Worm (Caenorhabditis elegans) whole organism, L1 larva: ENCODE measurements around the gene pno-1.

ENCODE experiments used
- C04F5.9 ChIP-seq: sonication (generic microtip); optimal IDR thresholded peaks from 2 replicates; lab custom pipeline; 2016; ENCODE audit warnings: missing genetic modification characterization, missing compliant biosample characterization
- C16A3.4 ChIP-seq: fragments of 150-350 bp; optimal IDR thresholded peaks from 2 replicates; lab custom pipeline; 2014; ENCODE audit warnings: missing biosample characterization, missing genetic modification characterization
- C34B4.2 ChIP-seq: sonication (generic microtip); optimal IDR thresholded peaks from 2 replicates; lab custom pipeline; 2017; ENCODE audit warnings: mild to moderate bottlenecking, missing genetic modification characterization, missing compliant biosample characterization
- Y116A8C.19 ChIP-seq: sonication (generic microtip); optimal IDR thresholded peaks from 2 replicates; lab custom pipeline; 2016; ENCODE audit warnings: missing compliant biosample characterization, missing genetic modification characterization, borderline replicate concordance
- aha-1 ChIP-seq: fragments of 150-350 bp; optimal IDR thresholded peaks from 2 replicates; lab custom pipeline; 2014; ENCODE audit warnings: missing biosample characterization, missing genetic modification characterization
- aly-2 ChIP-seq: fragments of 150-350 bp; optimal IDR thresholded peaks from 2 replicates; lab custom pipeline; 2014; ENCODE audit warnings: missing biosample characterization, missing genetic modification characterization
- ama-1 ChIP-seq: fragments of 150-350 bp; optimal IDR thresholded peaks from 2 replicates; lab custom pipeline; 2014
- blmp-1 ChIP-seq: fragments of 150-350 bp; optimal IDR thresholded peaks from 2 replicates; lab custom pipeline; 2014; ENCODE audit warnings: missing biosample characterization, missing genetic modification characterization
- ceh-88 ChIP-seq: fragments of 200-800 bp; sonication (Bioruptor generic); IDR thresholded peaks from 2 replicates; pipeline ENCODE4 v1.3.6; 2022; ENCODE audit warnings: missing genetic modification characterization, missing compliant biosample characterization
- ceh-90 ChIP-seq: sonication (generic microtip); optimal IDR thresholded peaks from 2 replicates; lab custom pipeline; 2016; ENCODE audit warnings: missing genetic modification characterization, missing compliant biosample characterization
- dpl-1 ChIP-seq, 3 experiments: fragments of 150-350 bp in 2 of 3; sonication (generic microtip) in 1 of 3; optimal IDR thresholded peaks; 2 replicates each; lab custom pipeline; 2014 to 2017; ENCODE audit warnings: missing biosample characterization in 3 of 3, missing genetic modification characterization in 3 of 3, missing genetic modification reagents in 3 of 3
- dsc-1 ChIP-seq: sonication (generic microtip); optimal IDR thresholded peaks from 2 replicates; lab custom pipeline; 2016; ENCODE audit warnings: mild to moderate bottlenecking, missing genetic modification characterization, missing compliant biosample characterization
- efl-1 ChIP-seq, 4 experiments: fragments of 150-350 bp; optimal IDR thresholded peaks in 3 of 4; peaks in 1 of 4; 1 replicate in 1 of 4; 2 replicates in 3 of 4; lab custom pipeline; 2014; ENCODE audit warnings: missing biosample characterization in 2 of 4, missing genetic modification characterization in 2 of 4, missing genetic modification reagents in 2 of 4
- efl-3 ChIP-seq: fragments of 200-800 bp; sonication (Bioruptor generic); optimal IDR thresholded peaks from 2 replicates; lab custom pipeline; 2018; ENCODE audit warnings: mild to moderate bottlenecking, missing genetic modification characterization, missing compliant biosample characterization
- egl-13 ChIP-seq: sonication (generic microtip); optimal IDR thresholded peaks from 2 replicates; lab custom pipeline; 2016; ENCODE audit warnings: missing genotype, missing genetic modification reagents, missing genetic modification characterization, missing compliant biosample characterization
- egl-27 ChIP-seq, 2 experiments: fragments of 150-350 bp in 1 of 2; sonication (generic microtip); optimal IDR thresholded peaks; 3 replicates each; lab custom pipeline; 2017 to 2018; ENCODE audit warnings: missing biosample characterization in 2 of 2, missing genetic modification characterization in 2 of 2, missing genetic modification reagents in 2 of 2
- elt-2 ChIP-seq: sonication (generic microtip); optimal IDR thresholded peaks from 2 replicates; lab custom pipeline; 2016; ENCODE audit warnings: missing genetic modification characterization, mild to moderate bottlenecking, inconsistent platforms, missing compliant biosample characterization, missing genetic modification reagents
- elt-3 ChIP-seq, 6 experiments: fragments of 150-350 bp in 1 of 6; sonication (generic microtip); optimal IDR thresholded peaks; 2 replicates each; lab custom pipeline; 2017 to 2018; ENCODE audit warnings: missing biosample characterization in 6 of 6, missing genetic modification characterization in 6 of 6, inconsistent platforms in 1 of 6
- fos-1 ChIP-seq: fragments of 150-350 bp; optimal IDR thresholded peaks from 2 replicates; lab custom pipeline; 2014; ENCODE audit warnings: missing biosample characterization, missing genetic modification characterization
- grh-1 ChIP-seq: fragments of 200-800 bp; sonication (Bioruptor generic); IDR thresholded peaks from 2 replicates; pipeline ENCODE4 v1.3.6; 2022; ENCODE audit warnings: missing genetic modification reagents, missing genetic modification characterization, missing compliant biosample characterization
- hlh-17 ChIP-seq: fragments of 200-800 bp; sonication (Bioruptor generic); optimal IDR thresholded peaks from 2 replicates; lab custom pipeline; 2018; ENCODE audit warnings: missing genetic modification characterization, mild to moderate bottlenecking, missing compliant biosample characterization, moderate library complexity, borderline replicate concordance
- hlh-4 ChIP-seq: sonication (generic microtip); optimal IDR thresholded peaks from 2 replicates; lab custom pipeline; 2016; ENCODE audit warnings: mild to moderate bottlenecking, missing genetic modification characterization, missing compliant biosample characterization
- isw-1 ChIP-seq: fragments of 200-800 bp; sonication (Bioruptor generic); IDR thresholded peaks from 2 replicates; pipeline ENCODE4 v1.3.6; 2022; ENCODE audit warnings: missing genetic modification characterization, missing compliant biosample characterization
- jun-1 ChIP-seq: fragments of 150-350 bp; optimal IDR thresholded peaks from 2 replicates; lab custom pipeline; 2014; ENCODE audit warnings: missing biosample characterization, missing genetic modification reagents, missing genetic modification characterization
- lin-14 ChIP-seq: fragments of 200-800 bp; sonication (Bioruptor generic); optimal IDR thresholded peaks from 2 replicates; lab custom pipeline; 2018; ENCODE audit warnings: mild to moderate bottlenecking, missing genetic modification characterization, moderate library complexity, missing compliant biosample characterization
- lir-3 ChIP-seq: sonication (generic microtip); optimal IDR thresholded peaks from 2 replicates; lab custom pipeline; 2016; ENCODE audit warnings: mild to moderate bottlenecking, missing genetic modification characterization, moderate library complexity, missing compliant biosample characterization; ENCODE audit not compliant: poor library complexity
- lsy-2 ChIP-seq, 2 experiments: fragments of 150-350 bp; optimal IDR thresholded peaks; 2 replicates each; lab custom pipeline; 2014; ENCODE audit warnings: missing biosample characterization in 2 of 2, missing genetic modification characterization in 2 of 2
- mep-1 ChIP-seq: fragments of 150-350 bp; optimal IDR thresholded peaks from 2 replicates; lab custom pipeline; 2014; ENCODE audit warnings: missing biosample characterization, missing genetic modification characterization
- nhr-11 ChIP-seq: fragments of 150-350 bp; optimal IDR thresholded peaks from 2 replicates; lab custom pipeline; 2014; ENCODE audit warnings: missing biosample characterization, missing genetic modification characterization
- nhr-12 ChIP-seq: sonication (generic microtip); optimal IDR thresholded peaks from 2 replicates; lab custom pipeline; 2017; ENCODE audit warnings: missing biosample characterization, missing genetic modification characterization
- nhr-19 ChIP-seq: fragments of 200-800 bp; sonication (Bioruptor generic); conservative IDR thresholded peaks from 2 replicates; pipeline ENCODE4 v1.3.6; 2022; ENCODE audit warnings: missing genetic modification characterization, missing compliant biosample characterization
- nhr-20 ChIP-seq: sonication (generic microtip); optimal IDR thresholded peaks from 2 replicates; lab custom pipeline; 2016; ENCODE audit warnings: mild to moderate bottlenecking, missing genetic modification characterization, missing compliant biosample characterization
- nhr-237 ChIP-seq: fragments of 150-350 bp; optimal IDR thresholded peaks from 2 replicates; lab custom pipeline; 2014; ENCODE audit warnings: missing biosample characterization, missing genetic modification characterization
- nhr-47 ChIP-seq: sonication (generic microtip); optimal IDR thresholded peaks from 2 replicates; lab custom pipeline; 2016; ENCODE audit warnings: mild to moderate bottlenecking, missing genetic modification characterization, moderate library complexity, missing compliant biosample characterization
- nhr-71 ChIP-seq: sonication (generic microtip); optimal IDR thresholded peaks from 2 replicates; lab custom pipeline; 2016; ENCODE audit warnings: mild to moderate bottlenecking, missing genetic modification characterization, moderate library complexity, missing compliant biosample characterization
- nhr-76 ChIP-seq: sonication (generic microtip); optimal IDR thresholded peaks from 2 replicates; lab custom pipeline; 2017; ENCODE audit warnings: missing biosample characterization, missing genetic modification characterization
- nhr-77 ChIP-seq: fragments of 150-350 bp; optimal IDR thresholded peaks from 2 replicates; lab custom pipeline; 2014; ENCODE audit warnings: missing biosample characterization, missing genetic modification characterization
- nhr-84 ChIP-seq: sonication (generic microtip); optimal IDR thresholded peaks from 2 replicates; lab custom pipeline; 2017; ENCODE audit warnings: missing biosample characterization, missing genetic modification characterization
- nhr-90 ChIP-seq: sonication (generic microtip); optimal IDR thresholded peaks from 2 replicates; lab custom pipeline; 2016; ENCODE audit warnings: mild to moderate bottlenecking, missing genetic modification characterization, missing compliant biosample characterization; ENCODE audit not compliant: poor library complexity
- pag-3 ChIP-seq: sonication (generic microtip); optimal IDR thresholded peaks from 2 replicates; lab custom pipeline; 2017; ENCODE audit warnings: missing genetic modification characterization, mild to moderate bottlenecking, missing compliant biosample characterization, antibody characterized with exemption, borderline replicate concordance; ENCODE audit not compliant: insufficient read depth
- pqm-1 ChIP-seq: sonication (generic microtip); optimal IDR thresholded peaks from 3 replicates; lab custom pipeline; 2017; ENCODE audit warnings: missing biosample characterization, missing genetic modification characterization
- sup-37 ChIP-seq: fragments of 200-800 bp; sonication (Bioruptor generic); optimal IDR thresholded peaks from 2 replicates; lab custom pipeline; 2018; ENCODE audit warnings: mild to moderate bottlenecking, missing genetic modification characterization, missing compliant biosample characterization
- swsn-7 ChIP-seq: sonication (generic microtip); optimal IDR thresholded peaks from 2 replicates; lab custom pipeline; 2016; ENCODE audit warnings: missing genetic modification characterization, missing compliant biosample characterization
- tlp-1 ChIP-seq: fragments of 150-350 bp; optimal IDR thresholded peaks from 2 replicates; lab custom pipeline; 2014; ENCODE audit warnings: missing biosample characterization, missing genetic modification characterization
- unc-30 ChIP-seq: sonication (generic microtip); optimal IDR thresholded peaks from 2 replicates; lab custom pipeline; 2017; ENCODE audit warnings: missing biosample characterization, missing genetic modification characterization
- unc-62 ChIP-seq: fragments of 150-350 bp; optimal IDR thresholded peaks from 2 replicates; lab custom pipeline; 2014; ENCODE audit warnings: missing biosample characterization, missing genetic modification reagents, missing genetic modification characterization
- unc-86 ChIP-seq: sonication (generic microtip); optimal IDR thresholded peaks from 2 replicates; lab custom pipeline; 2016; ENCODE audit warnings: missing genetic modification characterization, missing compliant biosample characterization
- xbp-1 ChIP-seq: sonication (generic microtip); optimal IDR thresholded peaks from 2 replicates; lab custom pipeline; 2016; ENCODE audit warnings: missing genetic modification characterization, missing compliant biosample characterization
- zag-1 ChIP-seq: fragments of 150-350 bp; optimal IDR thresholded peaks from 2 replicates; lab custom pipeline; 2014; ENCODE audit warnings: missing biosample characterization, missing genetic modification characterization
- zip-4 ChIP-seq: fragments of 200-800 bp; sonication (Bioruptor generic); optimal IDR thresholded peaks from 2 replicates; lab custom pipeline; 2018; ENCODE audit warnings: mild to moderate bottlenecking, missing genetic modification characterization, moderate library complexity, missing compliant biosample characterization
- ztf-11 ChIP-seq, 2 experiments: sonication (generic microtip); optimal IDR thresholded peaks; 2 replicates each; lab custom pipeline; 2016 to 2017; ENCODE audit warnings: missing genetic modification characterization in 2 of 2, missing biosample characterization in 1 of 2, missing compliant biosample characterization in 1 of 2

pno-1 gene

DNA sequence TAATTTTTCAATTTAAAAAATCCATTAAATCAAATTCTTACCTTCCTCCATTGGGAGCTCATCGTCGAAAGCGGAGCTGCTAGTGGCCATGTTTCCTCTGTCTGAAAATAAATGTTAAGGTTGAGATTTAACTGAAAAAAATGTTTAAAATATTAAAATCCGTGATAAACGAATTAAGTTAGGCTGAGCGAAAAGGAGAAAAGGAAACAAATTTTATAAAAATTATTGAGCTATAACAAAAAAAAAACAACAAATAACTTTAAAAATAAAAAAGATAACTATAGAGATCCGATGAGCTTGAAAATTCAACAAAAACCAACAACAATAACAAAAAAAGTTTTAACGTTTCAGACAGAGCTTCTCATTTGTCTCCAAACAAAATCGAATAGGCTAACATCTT, at the start of gene pno-1:
Gene pno-1 (minus strand): TSS at position 101 of the 400 bp plus-strand sequence.
- TF ChIP-seq blmp-1 (tag; lab: Kevin White, UChicago) (no peak), nhr-84 (tag; lab: Kevin White, UChicago) (no peak), unc-30 (no peak), ztf-11 (tag; optimal IDR thresholded peaks at IDR 0.05; lab: Kevin White, UChicago) (no peak), ama-1 (lab: Kevin White, UChicago) (no peak), ceh-88 (GFP tag; lab: Robert Waterston, UW) (no peak), C34B4.2 (tag; lab: Kevin White, UChicago) (no peak), xbp-1 (no peak), lsy-2 (tag; optimal IDR thresholded peaks at IDR 0.05; lab: Kevin White, UChicago) (no peak), dsc-1 (no peak), isw-1 (GFP tag; lab: Robert Waterston, UW) (no peak)

DNA sequence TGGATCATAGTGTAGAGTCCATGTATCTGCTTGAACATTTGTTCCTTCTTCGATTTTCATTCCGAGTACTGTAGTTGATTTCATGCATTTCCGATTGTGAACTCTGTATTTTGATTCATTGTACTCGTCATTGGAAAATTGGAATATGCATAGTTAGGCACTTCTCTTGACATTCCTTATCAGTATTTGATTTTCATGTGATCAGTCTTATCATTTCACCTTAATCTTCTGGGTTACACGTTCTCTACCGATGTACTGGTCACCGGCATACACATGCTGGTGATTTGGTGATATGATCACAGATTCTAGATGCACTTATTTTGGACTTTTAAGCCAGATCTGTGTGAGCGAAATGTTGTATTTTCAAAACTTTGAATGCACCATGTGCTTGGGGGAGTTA, 48.5 kb upstream of the pno-1 start:
- no peak for TF ChIP-seq hlh-4
- no peak for TF ChIP-seq pag-3 (tag; lab: Kevin White, UChicago)
- no peak for TF ChIP-seq zip-4
- no peak for TF ChIP-seq C34B4.2 (tag; lab: Kevin White, UChicago)
- TF ChIP-seq unc-62 (GFP tag; lab: Kevin White, UChicago) = no peak
- no peak for TF ChIP-seq dpl-1 (GFP tag; optimal IDR thresholded peaks at IDR 0.05; lab: Kevin White, UChicago)
- TF ChIP-seq sup-37 (GFP tag; lab: Kevin White, UChicago) = no peak
- TF ChIP-seq nhr-20 (tag; lab: Kevin White, UChicago) = peak; percentile 62
- TF ChIP-seq lsy-2 (tag; optimal IDR thresholded peaks at IDR 0.05; lab: Kevin White, UChicago) = no peak
- TF ChIP-seq elt-2 (tag; lab: Kevin White, UChicago) = peak; percentile 95
- no peak for TF ChIP-seq mep-1 (tag; lab: Kevin White, UChicago)
- no peak for TF ChIP-seq efl-3
- no peak for TF ChIP-seq aly-2 (tag; lab: Kevin White, UChicago)
- TF ChIP-seq egl-13 = no peak
- TF ChIP-seq nhr-90 = peak; percentile 14
- no peak for TF ChIP-seq ztf-11 (tag; optimal IDR thresholded peaks at IDR 0.05; lab: Kevin White, UChicago)
- TF ChIP-seq aha-1 (tag; lab: Kevin White, UChicago) = no peak
- TF ChIP-seq ceh-90 (tag; lab: Kevin White, UChicago) = no peak
- TF ChIP-seq jun-1 (tag; lab: Kevin White, UChicago) = peak; percentile 32
- no peak for TF ChIP-seq swsn-7 (tag; lab: Kevin White, UChicago)
- no peak for TF ChIP-seq hlh-17 (GFP tag; lab: Kevin White, UChicago)
- no peak for TF ChIP-seq lir-3 (tag; lab: Kevin White, UChicago)
- no peak for TF ChIP-seq nhr-47 (tag; lab: Kevin White, UChicago)
- no peak for TF ChIP-seq C04F5.9 (tag; lab: Kevin White, UChicago)
- TF ChIP-seq nhr-77 = no peak
- TF ChIP-seq blmp-1 (tag; lab: Kevin White, UChicago) = no peak
- TF ChIP-seq egl-27 (tag; optimal IDR thresholded peaks at IDR 0.05; lab: Kevin White, UChicago) = no peak
- TF ChIP-seq nhr-19 (GFP tag; lab: Robert Waterston, UW) = no peak
- no peak for TF ChIP-seq nhr-11 (tag; lab: Kevin White, UChicago)
- TF ChIP-seq grh-1 (GFP tag; lab: Robert Waterston, UW) = no peak
- TF ChIP-seq nhr-71 (tag; lab: Kevin White, UChicago) = peak; percentile 40
- TF ChIP-seq C16A3.4 (tag; lab: Kevin White, UChicago) = no peak
- TF ChIP-seq efl-1 (optimal IDR thresholded peaks at IDR 0.05; lab: Kevin White, UChicago) = no peak
- peak in 1 of 2 experiments; percentile 4 for TF ChIP-seq efl-1 (GFP tag; optimal IDR thresholded peaks at IDR 0.05 in 1 of 2; lab: Kevin White, UChicago)
- TF ChIP-seq nhr-237 (tag; lab: Kevin White, UChicago) = no peak
- TF ChIP-seq zag-1 (tag; lab: Kevin White, UChicago) = no peak
- no peak for TF ChIP-seq tlp-1 (tag; lab: Kevin White, UChicago)
- no peak for TF ChIP-seq unc-86 (tag; lab: Kevin White, UChicago)
- TF ChIP-seq elt-3 (tag; optimal IDR thresholded peaks at IDR 0.05; lab: Kevin White, UChicago) = no peak
- TF ChIP-seq nhr-12 (tag; lab: Kevin White, UChicago) = no peak
- no peak for TF ChIP-seq nhr-76
- TF ChIP-seq pqm-1 (tag; lab: Kevin White, UChicago) = peak; percentile 81
- TF ChIP-seq Y116A8C.19 (tag; lab: Kevin White, UChicago) = no peak
- TF ChIP-seq fos-1 (tag; lab: Kevin White, UChicago) = no peak
- peak; percentile 31 for TF ChIP-seq lin-14 (GFP tag; lab: Kevin White, UChicago)
